Worm (Caenorhabditis elegans) whole organism, L1 larva: Measurements from ENCODE around the gene F20H11.4.

ENCODE experiments used
- C04F5.9 ChIP-seq: sonication (generic microtip); optimal IDR thresholded peaks from 2 replicates; lab custom pipeline; 2016; ENCODE audit warnings: missing genetic modification characterization, missing compliant biosample characterization
- C16A3.4 ChIP-seq: fragments of 150-350 bp; optimal IDR thresholded peaks from 2 replicates; lab custom pipeline; 2014; ENCODE audit warnings: missing biosample characterization, missing genetic modification characterization
- Y116A8C.19 ChIP-seq: sonication (generic microtip); optimal IDR thresholded peaks from 2 replicates; lab custom pipeline; 2016; ENCODE audit warnings: missing compliant biosample characterization, missing genetic modification characterization, borderline replicate concordance
- ama-1 ChIP-seq: fragments of 150-350 bp; optimal IDR thresholded peaks from 2 replicates; lab custom pipeline; 2014
- blmp-1 ChIP-seq: fragments of 150-350 bp; optimal IDR thresholded peaks from 2 replicates; lab custom pipeline; 2014; ENCODE audit warnings: missing biosample characterization, missing genetic modification characterization
- ceh-63 ChIP-seq: fragments of 200-800 bp; sonication (Bioruptor generic); optimal IDR thresholded peaks from 2 replicates; lab custom pipeline; 2018; ENCODE audit warnings: mild to moderate bottlenecking, missing genetic modification characterization, missing compliant biosample characterization
- ceh-8 ChIP-seq: fragments of 200-800 bp; sonication (Bioruptor generic); optimal IDR thresholded peaks from 2 replicates; lab custom pipeline; 2018; ENCODE audit warnings: mild to moderate bottlenecking, missing genetic modification characterization, moderate library complexity, missing compliant biosample characterization
- ceh-90 ChIP-seq: sonication (generic microtip); optimal IDR thresholded peaks from 2 replicates; lab custom pipeline; 2016; ENCODE audit warnings: missing genetic modification characterization, missing compliant biosample characterization
- ces-1 ChIP-seq: fragments of 150-350 bp; optimal IDR thresholded peaks from 2 replicates; lab custom pipeline; 2014; ENCODE audit warnings: missing biosample characterization, missing genetic modification reagents, missing genetic modification characterization
- dpl-1 ChIP-seq, 3 experiments: fragments of 150-350 bp in 2 of 3; sonication (generic microtip) in 1 of 3; optimal IDR thresholded peaks; 2 replicates each; lab custom pipeline; 2014 to 2017; ENCODE audit warnings: missing biosample characterization in 3 of 3, missing genetic modification characterization in 3 of 3, missing genetic modification reagents in 3 of 3
- dsc-1 ChIP-seq: sonication (generic microtip); optimal IDR thresholded peaks from 2 replicates; lab custom pipeline; 2016; ENCODE audit warnings: mild to moderate bottlenecking, missing genetic modification characterization, missing compliant biosample characterization
- efl-1 ChIP-seq, 4 experiments: fragments of 150-350 bp; optimal IDR thresholded peaks in 3 of 4; peaks in 1 of 4; 1 replicate in 1 of 4; 2 replicates in 3 of 4; lab custom pipeline; 2014; ENCODE audit warnings: missing biosample characterization in 2 of 4, missing genetic modification characterization in 2 of 4, missing genetic modification reagents in 2 of 4
- egl-13 ChIP-seq: sonication (generic microtip); optimal IDR thresholded peaks from 2 replicates; lab custom pipeline; 2016; ENCODE audit warnings: missing genotype, missing genetic modification reagents, missing genetic modification characterization, missing compliant biosample characterization
- elt-2 ChIP-seq: sonication (generic microtip); optimal IDR thresholded peaks from 2 replicates; lab custom pipeline; 2016; ENCODE audit warnings: missing genetic modification characterization, mild to moderate bottlenecking, inconsistent platforms, missing compliant biosample characterization, missing genetic modification reagents
- fkh-10 ChIP-seq: sonication (generic microtip); optimal IDR thresholded peaks from 2 replicates; lab custom pipeline; 2017; ENCODE audit warnings: missing biosample characterization, missing genetic modification reagents, missing genetic modification characterization
- fkh-4 ChIP-seq: sonication (generic microtip); optimal IDR thresholded peaks from 2 replicates; lab custom pipeline; 2016; ENCODE audit warnings: missing compliant biosample characterization, missing genetic modification characterization, borderline replicate concordance
- fos-1 ChIP-seq: fragments of 150-350 bp; optimal IDR thresholded peaks from 2 replicates; lab custom pipeline; 2014; ENCODE audit warnings: missing biosample characterization, missing genetic modification characterization
- hlh-17 ChIP-seq: fragments of 200-800 bp; sonication (Bioruptor generic); optimal IDR thresholded peaks from 2 replicates; lab custom pipeline; 2018; ENCODE audit warnings: missing genetic modification characterization, mild to moderate bottlenecking, missing compliant biosample characterization, moderate library complexity, borderline replicate concordance
- hlh-4 ChIP-seq: sonication (generic microtip); optimal IDR thresholded peaks from 2 replicates; lab custom pipeline; 2016; ENCODE audit warnings: mild to moderate bottlenecking, missing genetic modification characterization, missing compliant biosample characterization
- hpl-2 ChIP-seq: fragments of 150-350 bp; optimal IDR thresholded peaks from 2 replicates; lab custom pipeline; 2014; ENCODE audit warnings: missing biosample characterization, missing genetic modification reagents, missing genetic modification characterization
- isw-1 ChIP-seq: fragments of 200-800 bp; sonication (Bioruptor generic); IDR thresholded peaks from 2 replicates; pipeline ENCODE4 v1.3.6; 2022; ENCODE audit warnings: missing genetic modification characterization, missing compliant biosample characterization
- lin-13 ChIP-seq: fragments of 150-350 bp; optimal IDR thresholded peaks from 2 replicates; lab custom pipeline; 2014; ENCODE audit warnings: missing biosample characterization, missing genetic modification reagents, missing genetic modification characterization
- lin-14 ChIP-seq: fragments of 200-800 bp; sonication (Bioruptor generic); optimal IDR thresholded peaks from 2 replicates; lab custom pipeline; 2018; ENCODE audit warnings: mild to moderate bottlenecking, missing genetic modification characterization, moderate library complexity, missing compliant biosample characterization
- lin-15B ChIP-seq: fragments of 150-350 bp; sonication (generic microtip); optimal IDR thresholded peaks from 3 replicates; lab custom pipeline; 2014; ENCODE audit warnings: missing biosample characterization, missing genetic modification characterization
- lin-35 ChIP-seq, 2 experiments: fragments of 150-350 bp; optimal IDR thresholded peaks; 2 replicates each; lab custom pipeline; 2014; ENCODE audit warnings: missing biosample characterization in 2 of 2, missing genetic modification characterization in 2 of 2, missing genetic modification reagents in 2 of 2
- lin-39 ChIP-seq: fragments of 150-350 bp; optimal IDR thresholded peaks from 2 replicates; lab custom pipeline; 2014; ENCODE audit warnings: missing biosample characterization, missing genetic modification reagents, missing genetic modification characterization
- mdl-1 ChIP-seq, 2 experiments: fragments of 150-350 bp; optimal IDR thresholded peaks; 2 replicates each; lab custom pipeline; 2014 to 2017; ENCODE audit warnings: missing biosample characterization in 2 of 2, missing genetic modification characterization in 2 of 2, inconsistent platforms in 1 of 2
- nhr-11 ChIP-seq: fragments of 150-350 bp; optimal IDR thresholded peaks from 2 replicates; lab custom pipeline; 2014; ENCODE audit warnings: missing biosample characterization, missing genetic modification characterization
- nhr-19 ChIP-seq: fragments of 200-800 bp; sonication (Bioruptor generic); conservative IDR thresholded peaks from 2 replicates; pipeline ENCODE4 v1.3.6; 2022; ENCODE audit warnings: missing genetic modification characterization, missing compliant biosample characterization
- nhr-71 ChIP-seq: sonication (generic microtip); optimal IDR thresholded peaks from 2 replicates; lab custom pipeline; 2016; ENCODE audit warnings: mild to moderate bottlenecking, missing genetic modification characterization, moderate library complexity, missing compliant biosample characterization
- nhr-84 ChIP-seq: sonication (generic microtip); optimal IDR thresholded peaks from 2 replicates; lab custom pipeline; 2017; ENCODE audit warnings: missing biosample characterization, missing genetic modification characterization
- nhr-90 ChIP-seq: sonication (generic microtip); optimal IDR thresholded peaks from 2 replicates; lab custom pipeline; 2016; ENCODE audit warnings: mild to moderate bottlenecking, missing genetic modification characterization, missing compliant biosample characterization; ENCODE audit not compliant: poor library complexity
- pag-3 ChIP-seq: sonication (generic microtip); optimal IDR thresholded peaks from 2 replicates; lab custom pipeline; 2017; ENCODE audit warnings: missing genetic modification characterization, mild to moderate bottlenecking, missing compliant biosample characterization, antibody characterized with exemption, borderline replicate concordance; ENCODE audit not compliant: insufficient read depth
- pax-3 ChIP-seq: fragments of 200-800 bp; sonication (Bioruptor generic); optimal IDR thresholded peaks from 2 replicates; lab custom pipeline; 2018; ENCODE audit warnings: mild to moderate bottlenecking, missing genetic modification characterization, moderate library complexity, missing compliant biosample characterization
- pqm-1 ChIP-seq: sonication (generic microtip); optimal IDR thresholded peaks from 3 replicates; lab custom pipeline; 2017; ENCODE audit warnings: missing biosample characterization, missing genetic modification characterization
- skn-1 ChIP-seq: fragments of 150-350 bp; optimal IDR thresholded peaks from 2 replicates; lab custom pipeline; 2014; ENCODE audit warnings: missing biosample characterization, missing genetic modification characterization
- snpc-4 ChIP-seq: fragments of 150-350 bp; optimal IDR thresholded peaks from 2 replicates; lab custom pipeline; 2014; ENCODE audit warnings: missing biosample characterization, missing genetic modification characterization
- snu-23 ChIP-seq: sonication (generic microtip); optimal IDR thresholded peaks from 2 replicates; lab custom pipeline; 2016; ENCODE audit warnings: missing genetic modification characterization, missing compliant biosample characterization
- sptf-1 ChIP-seq: fragments of 150-350 bp; optimal IDR thresholded peaks from 2 replicates; lab custom pipeline; 2014; ENCODE audit warnings: missing biosample characterization, missing genetic modification characterization
- unc-62 ChIP-seq: fragments of 150-350 bp; optimal IDR thresholded peaks from 2 replicates; lab custom pipeline; 2014; ENCODE audit warnings: missing biosample characterization, missing genetic modification reagents, missing genetic modification characterization
- unc-98 ChIP-seq: fragments of 200-800 bp; sonication (Bioruptor generic); IDR thresholded peaks from 2 replicates; pipeline ENCODE4 v1.3.6; 2022; ENCODE audit warnings: missing genetic modification characterization, missing compliant biosample characterization
- zag-1 ChIP-seq: fragments of 150-350 bp; optimal IDR thresholded peaks from 2 replicates; lab custom pipeline; 2014; ENCODE audit warnings: missing biosample characterization, missing genetic modification characterization
- ztf-11 ChIP-seq, 2 experiments: sonication (generic microtip); optimal IDR thresholded peaks; 2 replicates each; lab custom pipeline; 2016 to 2017; ENCODE audit warnings: missing genetic modification characterization in 2 of 2, missing biosample characterization in 1 of 2, missing compliant biosample characterization in 1 of 2

Gene F20H11.4

DNA sequence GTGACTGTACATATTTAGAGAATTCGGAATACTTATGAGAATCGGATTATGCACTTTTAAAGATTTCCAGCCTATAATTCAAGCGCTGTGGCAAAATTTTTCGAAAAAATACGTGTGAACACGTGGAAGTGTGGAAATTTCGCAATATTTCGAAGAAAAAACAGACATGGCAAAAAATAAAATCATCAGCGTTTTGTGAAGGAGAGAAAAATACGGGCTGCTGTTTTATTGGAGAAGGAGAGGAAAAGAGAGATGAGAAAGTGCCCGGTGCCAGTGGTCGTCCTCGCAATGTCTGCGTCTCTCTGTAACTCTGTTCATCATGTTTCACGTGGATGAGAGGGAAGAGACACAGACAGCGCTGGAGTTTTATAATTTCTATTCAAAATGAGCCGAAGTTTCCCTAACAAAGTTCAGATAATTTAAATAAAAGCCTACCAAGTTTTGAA is 2.4 kb upstream of the F20H11.4 start (continued):
- TF ChIP-seq Y116A8C.19 (tag; lab: Kevin White, UChicago) (no peak), C16A3.4 (tag; lab: Kevin White, UChicago) (peak; percentile 30), elt-2 (tag; lab: Kevin White, UChicago) (peak; percentile 53), ceh-63 (no peak), sptf-1 (tag; lab: Kevin White, UChicago) (no peak), lin-39 (tag; lab: Kevin White, UChicago) (peak; percentile 13), lin-13 (GFP tag; lab: Kevin White, UChicago) (peak; percentile 74), hlh-17 (GFP tag; lab: Kevin White, UChicago) (no peak), lin-15B (tag; lab: Kevin White, UChicago) (no peak), nhr-84 (tag; lab: Kevin White, UChicago) (no peak), nhr-71 (tag; lab: Kevin White, UChicago) (peak; percentile 86), fos-1 (tag; lab: Kevin White, UChicago) (no peak), ama-1 (lab: Kevin White, UChicago) (peak; percentile 77), pag-3 (tag; lab: Kevin White, UChicago) (peak; percentile 81), ceh-90 (tag; lab: Kevin White, UChicago) (no peak), fkh-10 (peak; percentile 12), fkh-4 (tag; lab: Kevin White, UChicago) (no peak), unc-98 (no peak), nhr-11 (tag; lab: Kevin White, UChicago) (no peak), lin-14 (GFP tag; lab: Kevin White, UChicago) (peak; percentile 90), snpc-4 (tag; lab: Kevin White, UChicago) (peak; percentile 56), ztf-11 (tag; optimal IDR thresholded peaks at IDR 0.05; lab: Kevin White, UChicago) (peak in 1 of 2 experiments; percentile 39), nhr-19 (GFP tag; lab: Robert Waterston, UW) (peak; percentile 89), snu-23 (GFP tag; lab: Kevin White, UChicago) (peak; percentile 85), blmp-1 (peak; percentile 82), hlh-4 (tag; lab: Kevin White, UChicago) (no peak), skn-1 (tag; lab: Kevin White, UChicago) (peak; percentile 90), zag-1 (tag; lab: Kevin White, UChicago) (no peak), pax-3 (tag; lab: Kevin White, UChicago) (peak; percentile 69), mdl-1 (tag; optimal IDR thresholded peaks at IDR 0.05; lab: Kevin White, UChicago) (peak in 1 of 2 experiments; percentile 90), ceh-8 (peak; percentile 46), unc-62 (no peak), C04F5.9 (no peak), ces-1 (GFP tag; lab: Kevin White, UChicago) (no peak), dpl-1 (GFP tag; optimal IDR thresholded peaks at IDR 0.05; lab: Kevin White, UChicago) (peak; percentile 43 to 66 (median 62)), hpl-2 (GFP tag; lab: Kevin White, UChicago) (no peak), pqm-1 (tag; lab: Kevin White, UChicago) (no peak)
- TF ChIP-seq, all 84 proteins: peak for 48

DNA sequence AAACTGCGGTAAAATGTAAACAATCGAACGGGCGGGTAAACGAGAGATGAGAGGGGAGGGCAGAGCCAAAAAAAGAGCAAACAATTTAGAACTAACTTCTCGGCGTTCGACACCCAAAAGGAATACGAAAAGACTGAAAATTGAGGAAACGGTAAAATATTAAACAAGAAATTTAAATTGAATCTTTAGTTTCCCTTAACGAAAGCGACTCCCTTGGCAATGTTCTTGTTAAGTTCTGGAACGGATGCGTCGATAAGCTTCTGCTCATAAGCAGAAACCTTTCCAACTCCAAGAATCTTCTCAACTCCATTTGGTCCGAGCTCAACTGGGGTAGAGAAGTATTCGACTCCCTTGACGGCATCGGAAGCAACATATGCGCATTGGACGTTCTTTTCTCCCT is 1.8 kb upstream of the F20H11.4 start:
- TF ChIP-seq dsc-1 (tag; lab: Kevin White, UChicago) (no peak), efl-1 (optimal IDR thresholded peaks at IDR 0.05; lab: Kevin White, UChicago) (no peak), efl-1 (GFP tag; optimal IDR thresholded peaks at IDR 0.05 in 1 of 2; lab: Kevin White, UChicago) (peak in 1 of 2 experiments; percentile 92)

DNA sequence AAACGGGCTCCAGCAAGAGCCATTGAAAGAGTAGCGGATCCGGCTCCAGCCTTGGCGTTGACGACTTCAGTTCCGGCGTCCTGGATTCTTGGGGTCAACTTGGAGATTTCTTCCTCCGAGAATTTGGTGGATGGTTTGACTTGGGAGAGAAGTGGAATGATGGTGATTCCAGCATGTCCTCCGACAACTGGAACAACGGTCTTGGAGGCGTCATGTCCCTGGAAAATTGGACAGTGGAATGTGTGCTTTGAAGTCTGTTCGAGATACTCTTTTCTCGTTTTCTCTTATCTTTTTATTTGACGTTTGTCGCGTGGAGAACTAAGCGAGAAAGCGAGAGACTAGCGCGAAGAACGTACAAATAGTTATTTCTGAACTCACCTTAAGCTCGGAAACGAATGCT is 1.4 kb upstream of the F20H11.4 start:
- TF ChIP-seq skn-1 (tag; lab: Kevin White, UChicago): no peak
- TF ChIP-seq egl-13 (tag; lab: Kevin White, UChicago): no peak
- TF ChIP-seq isw-1: no peak
- TF ChIP-seq lin-35 (GFP tag; optimal IDR thresholded peaks at IDR 0.05; lab: Kevin White, UChicago): peak in 1 of 2 experiments; percentile 10
- TF ChIP-seq efl-1 (optimal IDR thresholded peaks at IDR 0.05; lab: Kevin White, UChicago): no peak
- TF ChIP-seq efl-1 (GFP tag; optimal IDR thresholded peaks at IDR 0.05 in 1 of 2; lab: Kevin White, UChicago): peak in 1 of 2 experiments; percentile 53
- peak; percentile 9 for TF ChIP-seq nhr-90
- peak; percentile 44 for TF ChIP-seq nhr-19 (GFP tag; lab: Robert Waterston, UW)
